Fruit fly (Drosophila melanogaster): ENCODE results near the gene CG46339.

Gene CG46339

dm6 chr3R:26934523-26934922 is 19.0 kb downstream of the CG46339 start (continued):
- TF ChIP-seq Rfx (GFP tag; IDR thresholded peaks at IDR 0.05) (peak; percentile 24; the same call in 1 of the 2 replicates), pum (GFP tag; optimal IDR thresholded peaks at IDR 0.05) (no peak), hb (GFP tag; IDR thresholded peaks at IDR 0.05; ENCODE audit: partially characterized antibody) (no peak), ind (GFP tag; optimal IDR thresholded peaks at IDR 0.05) (no peak), CG10979 (tag; optimal IDR thresholded peaks at IDR 0.05) (no peak), CG33213 (GFP tag; optimal IDR thresholded peaks at IDR 0.05) (no peak), CG8944 (GFP tag; optimal IDR thresholded peaks at IDR 0.05) (no peak), cas (GFP tag; IDR thresholded peaks at IDR 0.05) (no peak), lilli (GFP tag; optimal IDR thresholded peaks at IDR 0.05) (no peak), dm (GFP tag; optimal IDR thresholded peaks at IDR 0.05) (no peak), CG14710 (tag; optimal IDR thresholded peaks at IDR 0.05) (no peak), mld (GFP tag; IDR thresholded peaks at IDR 0.05; ENCODE audit: partially characterized antibody) (no peak), CG5953 (GFP tag; IDR thresholded peaks at IDR 0.05) (no peak), pnt (GFP tag; optimal IDR thresholded peaks at IDR 0.05) (no peak), amos (GFP tag; IDR thresholded peaks at IDR 0.05; ENCODE audit: partially characterized antibody) (peak; percentile 29; the same call in 1 of the 2 replicates), chn (GFP tag; optimal IDR thresholded peaks at IDR 0.05) (no peak), Sry-δ (GFP tag; optimal IDR thresholded peaks at IDR 0.05) (no peak), Rx (GFP tag; IDR thresholded peaks at IDR 0.05) (no peak), Lim3 (GFP tag; IDR thresholded peaks at IDR 0.05) (no peak), Mad (GFP tag; optimal IDR thresholded peaks at IDR 0.05) (no peak), CG7928 (GFP tag; optimal IDR thresholded peaks at IDR 0.05) (no peak), Elba2 (GFP tag; optimal IDR thresholded peaks at IDR 0.05) (no peak), ham (GFP tag; IDR thresholded peaks at IDR 0.05) (no peak), Sox102F (GFP tag; optimal IDR thresholded peaks at IDR 0.05) (no peak), inv (GFP tag; IDR thresholded peaks at IDR 0.05; ENCODE audit: partially characterized antibody) (no peak), CG7963 (GFP tag; IDR thresholded peaks at IDR 0.05; ENCODE audit: partially characterized antibody) (no peak), slp2 (GFP tag; optimal IDR thresholded peaks at IDR 0.05) (no peak), CG7839 (tag; optimal IDR thresholded peaks at IDR 0.05) (no peak), HHEX (GFP tag; optimal IDR thresholded peaks at IDR 0.05) (peak; percentile 18), odd (GFP tag; optimal IDR thresholded peaks at IDR 0.05) (no peak), crol (GFP tag; IDR thresholded peaks at IDR 0.05) (peak; percentile 72), tup (GFP tag; optimal IDR thresholded peaks at IDR 0.05) (no peak), Nf-YA (GFP tag; IDR thresholded peaks at IDR 0.05) (no peak), psq (GFP tag; optimal IDR thresholded peaks at IDR 0.05) (no peak), toy (GFP tag; IDR thresholded peaks at IDR 0.05) (no peak), hbn (GFP tag; IDR thresholded peaks at IDR 0.05; ENCODE audit: partially characterized antibody) (no peak), HLHmδ (GFP tag; optimal IDR thresholded peaks at IDR 0.05) (no peak), ap (GFP tag; IDR thresholded peaks at IDR 0.05) (no peak), caup (GFP tag; optimal IDR thresholded peaks at IDR 0.05; ENCODE audit: severe bottlenecking) (peak; percentile 39), Asciz (GFP tag; optimal IDR thresholded peaks at IDR 0.05) (no peak), CG12391 (tag; optimal IDR thresholded peaks at IDR 0.05) (no peak), CG8089 (GFP tag; optimal IDR thresholded peaks at IDR 0.05) (no peak), CG7745 (tag; optimal IDR thresholded peaks at IDR 0.05) (no peak), lov (optimal IDR thresholded peaks at IDR 0.05) (no peak), lov (GFP tag; IDR thresholded peaks at IDR 0.05) (no peak), CG31388 (GFP tag; optimal IDR thresholded peaks at IDR 0.05) (no peak), CG9609 (GFP tag; optimal IDR thresholded peaks at IDR 0.05) (no peak), Gsc (GFP tag; IDR thresholded peaks at IDR 0.05) (no peak), CG3281 (GFP tag; optimal IDR thresholded peaks at IDR 0.05) (peak; percentile 5), sna (GFP tag; IDR thresholded peaks at IDR 0.05; ENCODE audit: partially characterized antibody) (no peak), CG7372 (GFP tag; IDR thresholded peaks at IDR 0.05) (no peak), jumu (GFP tag; optimal IDR thresholded peaks at IDR 0.05) (no peak)
